Fruit fly (Drosophila melanogaster): Measurements from ENCODE around the gene PolD1.
A peak's percentile ranks its signal among the peaks of the same experiment; 100 is the strongest.

Gene PolD1

dm6 chr3L:16026065-16026789 lies 38.6 kb upstream of the PolD1 start (continued):
- TF ChIP-seq CG10654 (GFP tag; optimal IDR thresholded peaks at IDR 0.05) (peak; percentile 34), Drgx (GFP tag; IDR thresholded peaks at IDR 0.05) (peak; percentile 48; the same call in 1 of the 2 replicates), gfzf (GFP tag; optimal IDR thresholded peaks at IDR 0.05) (no peak), Atf3 (GFP tag; optimal IDR thresholded peaks at IDR 0.05) (peak; percentile 35), Fer2 (tag; optimal IDR thresholded peaks at IDR 0.05) (peak; percentile 19), NfI (GFP tag; optimal IDR thresholded peaks at IDR 0.05) (peak; percentile 42), luna (GFP tag; optimal IDR thresholded peaks at IDR 0.05) (peak; percentile 14), zen (tag; optimal IDR thresholded peaks at IDR 0.05) (peak; percentile 8), ind (GFP tag; optimal IDR thresholded peaks at IDR 0.05) (peak; percentile 6), Ets65A (GFP tag) (peak; percentile 78), CG11085 (GFP tag; IDR thresholded peaks at IDR 0.05) (no peak), grau (tag; optimal IDR thresholded peaks at IDR 0.05) (peak; percentile 89), gro (GFP tag; optimal IDR thresholded peaks at IDR 0.05) (peak; percentile 47), chinmo (GFP tag; IDR thresholded peaks at IDR 0.05; ENCODE audit: partially characterized antibody) (peak; percentile 95), CG18599 (GFP tag; optimal IDR thresholded peaks at IDR 0.05) (peak; percentile 60), z (GFP tag; IDR thresholded peaks at IDR 0.05) (peak; percentile 71; the same call in 2 of the 3 replicates), Fer1 (GFP tag; optimal IDR thresholded peaks at IDR 0.05) (peak; percentile 54), Eip74EF (GFP tag; optimal IDR thresholded peaks at IDR 0.05) (peak in 1 of 2 experiments; percentile 67), bcd (GFP tag; optimal IDR thresholded peaks at IDR 0.05) (peak; percentile 57), ttk (GFP tag; IDR thresholded peaks at IDR 0.05) (no peak), CG8478 (optimal IDR thresholded peaks at IDR 0.05) (no peak), en (GFP tag; optimal IDR thresholded peaks at IDR 0.05) (peak; percentile 37), CG13123 (GFP tag; optimal IDR thresholded peaks at IDR 0.05) (peak; percentile 20), CG3163 (GFP tag; optimal IDR thresholded peaks at IDR 0.05) (peak; percentile 72), CG10979 (tag; optimal IDR thresholded peaks at IDR 0.05) (peak; percentile 5), CG10431 (GFP tag; optimal IDR thresholded peaks at IDR 0.05) (peak; percentile 83), CG8944 (GFP tag; optimal IDR thresholded peaks at IDR 0.05) (peak; percentile 48), ash1 (GFP tag; optimal IDR thresholded peaks at IDR 0.05) (no peak), zf30C (GFP tag; optimal IDR thresholded peaks at IDR 0.05) (no peak), CG2129 (GFP tag; IDR thresholded peaks at IDR 0.05; ENCODE audit: partially characterized antibody) (no peak), CG9797 (GFP tag; optimal IDR thresholded peaks at IDR 0.05) (peak; percentile 2), sug (tag; optimal IDR thresholded peaks at IDR 0.05) (peak; percentile 72), Ptx1 (GFP tag; IDR thresholded peaks at IDR 0.05) (0 out of 2 replicates have a peak, but pooled peaks have one; percentile 31), CG12391 (tag; optimal IDR thresholded peaks at IDR 0.05) (peak; percentile 26), kay (GFP tag; optimal IDR thresholded peaks at IDR 0.05) (peak; percentile 30), CG10274 (GFP tag; optimal IDR thresholded peaks at IDR 0.05) (peak; percentile 4), CG30403 (GFP tag; optimal IDR thresholded peaks at IDR 0.05) (peak; percentile 20), kni (GFP tag; optimal IDR thresholded peaks at IDR 0.05) (peak; percentile 94), CG17328 (GFP tag; IDR thresholded peaks at IDR 0.05) (peak; percentile 57), ara (GFP tag; IDR thresholded peaks at IDR 0.05) (peak; percentile 86), lmd (GFP tag; IDR thresholded peaks at IDR 0.05) (no peak), vvl (GFP tag; IDR thresholded peaks at IDR 0.05) (peak; percentile 74), CG6254 (GFP tag; optimal IDR thresholded peaks at IDR 0.05) (peak; percentile 79), fu2 (GFP tag; optimal IDR thresholded peaks at IDR 0.05) (no peak), ham (GFP tag; IDR thresholded peaks at IDR 0.05) (no peak; the same call in 1 of the 2 replicates), MTF-1 (GFP tag; optimal IDR thresholded peaks at IDR 0.05; ENCODE audit: borderline replicate concordance) (peak; percentile 81), Sox100B (GFP tag; optimal IDR thresholded peaks at IDR 0.05) (peak; percentile 57), Ssrp (tag; optimal IDR thresholded peaks at IDR 0.05) (no peak), ato (GFP tag; IDR thresholded peaks at IDR 0.05; ENCODE audit: partially characterized antibody) (0 out of 2 replicates have a peak, but pooled peaks have one; percentile 8)
